Worm (Caenorhabditis elegans): ENCODE data around the gene Y56A3A.31.

- no peak for TF ChIP-seq nhr-47 (tag; optimal IDR thresholded peaks at IDR 0.05)
- no peak for TF ChIP-seq nhr-11 (tag; optimal IDR thresholded peaks at IDR 0.05)
- no peak for TF ChIP-seq lin-35 (GFP tag; optimal IDR thresholded peaks at IDR 0.05)
- TF ChIP-seq fkh-10 (GFP tag; optimal IDR thresholded peaks at IDR 0.05): no peak
- TF ChIP-seq ceh-82 (tag; optimal IDR thresholded peaks at IDR 0.05): no peak
- TF ChIP-seq nhr-77 (tag; optimal IDR thresholded peaks at IDR 0.05): no peak
- no peak for TF ChIP-seq zip-4 (GFP tag; optimal IDR thresholded peaks at IDR 0.05)
- TF ChIP-seq egl-27 (tag; optimal IDR thresholded peaks at IDR 0.05): no peak
- TF ChIP-seq lin-39 (tag; optimal IDR thresholded peaks at IDR 0.05): no peak
- no peak for TF ChIP-seq sptf-1 (tag; optimal IDR thresholded peaks at IDR 0.05)
- no peak for TF ChIP-seq nhr-28 (tag; optimal IDR thresholded peaks at IDR 0.05)
- TF ChIP-seq ama-1 (optimal IDR thresholded peaks at IDR 0.05): no peak
These were observed 21.5 kb downstream of the Y56A3A.31 start for ce11 chrIII:11995783-11996182.
